Worm (Caenorhabditis elegans): ENCODE results near the gene F10C1.1.
"Not testable (repeated sequence)": the region's sequence is repeated elsewhere in the genome, so short reads cannot be mapped to it uniquely, and the experiment has no call there.

- TF ChIP-seq him-1, dao-5 (tag; optimal IDR thresholded peaks at IDR 0.05): not testable (repeated sequence)
These were observed 41.4 kb downstream of the F10C1.1 start, which contains the start of gene wago-5 for ce11 chrII:5815382-5815781.

Measured in whole organism, L4/young adult.